Worm (Caenorhabditis elegans) whole organism, late embryonic: ENCODE results near the gene cutl-19.

Experiments used
- ama-1 ChIP-seq: fragments of 150-350 bp; optimal IDR thresholded peaks from 2 replicates; lab custom pipeline; 2014
- ceh-30 ChIP-seq: fragments of 150-350 bp; optimal IDR thresholded peaks from 2 replicates; lab custom pipeline; 2014; ENCODE audit warnings: missing biosample characterization, missing genetic modification characterization
- ceh-6 ChIP-seq: fragments of 200-800 bp; sonication (Bioruptor generic); optimal IDR thresholded peaks from 2 replicates; lab custom pipeline; 2018; ENCODE audit warnings: mild to moderate bottlenecking, missing genetic modification characterization, missing compliant biosample characterization
- ceh-9 ChIP-seq: sonication (generic microtip); optimal IDR thresholded peaks from 2 replicates; lab custom pipeline; 2016; ENCODE audit warnings: mild to moderate bottlenecking, missing genetic modification characterization, inconsistent platforms, missing compliant biosample characterization
- fkh-10 ChIP-seq: fragments of 150-350 bp; optimal IDR thresholded peaks from 2 replicates; lab custom pipeline; 2014; ENCODE audit warnings: missing biosample characterization, missing genetic modification reagents, missing genetic modification characterization
- hlh-6 ChIP-seq: sonication (generic microtip); optimal IDR thresholded peaks from 2 replicates; lab custom pipeline; 2016; ENCODE audit warnings: missing genotype, missing genetic modification characterization, missing compliant biosample characterization
- nhr-232 ChIP-seq: sonication (generic microtip); optimal IDR thresholded peaks from 2 replicates; lab custom pipeline; 2016; ENCODE audit warnings: missing genetic modification characterization, missing compliant biosample characterization
- pag-3 ChIP-seq: sonication (generic microtip); optimal IDR thresholded peaks from 2 replicates; lab custom pipeline; 2016; ENCODE audit warnings: missing compliant biosample characterization, missing genetic modification characterization, borderline replicate concordance
- pha-4 ChIP-seq: fragments of 150-350 bp; optimal IDR thresholded peaks from 2 replicates; lab custom pipeline; 2018; ENCODE audit warnings: missing biosample characterization, missing genetic modification reagents, missing genetic modification characterization
- sdc-2 ChIP-seq: sonication (generic microtip); optimal IDR thresholded peaks from 2 replicates; lab custom pipeline; 2016; ENCODE audit warnings: missing genotype, missing genetic modification characterization, missing compliant biosample characterization

- TF ChIP-seq hlh-6 (tag; lab: Kevin White, UChicago) (no peak), nhr-232 (no peak), fkh-10 (GFP tag; lab: Kevin White, UChicago) (no peak), pha-4 (tag; lab: Kevin White, UChicago) (no peak), ama-1 (lab: Kevin White, UChicago) (no peak), ceh-30 (tag; lab: Kevin White, UChicago) (no peak), ceh-6 (GFP tag; lab: Kevin White, UChicago) (no peak), sdc-2 (tag; lab: Kevin White, UChicago) (no peak), pag-3 (tag; lab: Kevin White, UChicago) (no peak), ceh-9 (tag; lab: Kevin White, UChicago) (no peak)
Measured at ce11 chrIII:5183372-5183771, 34.0 kb downstream of the cutl-19 start.
